Fruit fly (Drosophila melanogaster) whole organism, embryonic: ENCODE results near the gene Bx.

Experiments
- CG10209 ChIP-seq: fragments of 200-800 bp; sonication (Bioruptor generic); optimal IDR thresholded peaks from 3 replicates; lab custom pipeline; 2017; ENCODE audit warnings: missing biosample characterization, mild to moderate bottlenecking, missing genetic modification characterization, missing genetic modification reagents
- CG12071 ChIP-seq: fragments of 200-800 bp; sonication (Bioruptor generic); optimal IDR thresholded peaks from 3 replicates; lab custom pipeline; 2018; ENCODE audit warnings: missing biosample characterization, mild to moderate bottlenecking, missing genetic modification characterization
- CG12391 ChIP-seq: fragments of 200-800 bp; sonication (Bioruptor generic); optimal IDR thresholded peaks from 3 replicates; lab custom pipeline; 2018; ENCODE audit warnings: missing biosample characterization, mild to moderate bottlenecking, missing genetic modification characterization, moderate library complexity
- CG12744 ChIP-seq: fragments of 200-800 bp; sonication (Bioruptor generic); optimal IDR thresholded peaks from 2 replicates; lab custom pipeline; 2016; ENCODE audit warnings: missing biosample characterization, missing genetic modification characterization
- CG13424 ChIP-seq: fragments of 200-800 bp; sonication (Bioruptor generic); optimal IDR thresholded peaks from 2 replicates; lab custom pipeline; 2019; ENCODE audit warnings: missing biosample characterization, mild to moderate bottlenecking, missing genetic modification characterization, moderate library complexity
- CG14014 ChIP-seq: fragments of 200-800 bp; sonication (Bioruptor generic); IDR thresholded peaks from 2 replicates; pipeline ENCODE4 v1.3.6; 2022; ENCODE audit warnings: missing biosample characterization, missing genetic modification characterization
- CG15696 ChIP-seq: fragments of 200-800 bp; sonication (Bioruptor generic); optimal IDR thresholded peaks from 2 replicates; lab custom pipeline; 2019; ENCODE audit warnings: missing biosample characterization, mild to moderate bottlenecking, missing genetic modification characterization, moderate library complexity
- CG1602 ChIP-seq: fragments of 200-800 bp; sonication (Bioruptor generic); optimal IDR thresholded peaks from 3 replicates; lab custom pipeline; 2016; ENCODE audit warnings: missing biosample characterization, missing genetic modification characterization
- CG17186 ChIP-seq: fragments of 200-800 bp; sonication (Bioruptor generic); optimal IDR thresholded peaks from 3 replicates; lab custom pipeline; 2017; ENCODE audit warnings: missing biosample characterization, missing genetic modification reagents, missing genetic modification characterization
- CG17385 ChIP-seq: fragments of 200-800 bp; sonication (Bioruptor generic); optimal IDR thresholded peaks from 3 replicates; lab custom pipeline; 2018; ENCODE audit warnings: missing biosample characterization, mild to moderate bottlenecking, missing genetic modification characterization
- CG17802 ChIP-seq: fragments of 200-800 bp; sonication (Bioruptor generic); optimal IDR thresholded peaks from 2 replicates; lab custom pipeline; 2018; ENCODE audit warnings: missing biosample characterization, mild to moderate bottlenecking, missing genetic modification characterization, moderate library complexity
- CG17912 ChIP-seq: fragments of 200-800 bp; sonication (Bioruptor generic); optimal IDR thresholded peaks from 2 replicates; lab custom pipeline; 2018; ENCODE audit warnings: missing biosample characterization, mild to moderate bottlenecking, missing genetic modification characterization
- CG18619 ChIP-seq: fragments of 200-800 bp; sonication (Bioruptor generic); optimal IDR thresholded peaks from 3 replicates; lab custom pipeline; 2017; ENCODE audit warnings: missing biosample characterization, mild to moderate bottlenecking, missing genetic modification characterization
- CG4424 ChIP-seq: fragments of 200-800 bp; sonication (Bioruptor generic); optimal IDR thresholded peaks from 3 replicates; lab custom pipeline; 2016; ENCODE audit warnings: missing biosample characterization, missing genetic modification characterization
- CG4730 ChIP-seq: fragments of 200-800 bp; sonication (Bioruptor generic); IDR thresholded peaks from 2 replicates; pipeline ENCODE4 v1.3.6; 2022; ENCODE audit warnings: missing biosample characterization, missing genetic modification characterization
- CG9437 ChIP-seq: fragments of 200-800 bp; sonication (Bioruptor generic); optimal IDR thresholded peaks from 2 replicates; lab custom pipeline; 2018; ENCODE audit warnings: missing biosample characterization, mild to moderate bottlenecking, missing genetic modification characterization
- CG9876 ChIP-seq: fragments of 200-800 bp; sonication (Bioruptor generic); optimal IDR thresholded peaks from 2 replicates; lab custom pipeline; 2016; ENCODE audit warnings: missing biosample characterization, missing genetic modification characterization
- CTCF ChIP-seq: fragments of 200-800 bp; sonication (Bioruptor generic); optimal IDR thresholded peaks from 2 replicates; lab custom pipeline; 2017; ENCODE audit warnings: missing biosample characterization, mild to moderate bottlenecking, missing genetic modification characterization, moderate library complexity
- CoRest ChIP-seq: fragments of 200-800 bp; sonication (Bioruptor generic); optimal IDR thresholded peaks from 3 replicates; lab custom pipeline; 2018; ENCODE audit warnings: missing biosample characterization, mild to moderate bottlenecking, missing genetic modification characterization, moderate library complexity
- Deaf1 ChIP-seq: fragments of 200-800 bp; optimal IDR thresholded peaks from 3 replicates; lab custom pipeline; 2019; ENCODE audit warnings: missing biosample characterization, mild to moderate bottlenecking, missing genetic modification characterization, moderate library complexity
- Dip2 ChIP-seq: fragments of 200-800 bp; sonication (Bioruptor generic); IDR thresholded peaks from 2 replicates; pipeline ENCODE4 v1.3.6; 2022; ENCODE audit warnings: missing biosample characterization, missing genetic modification characterization
- H15 ChIP-seq: fragments of 200-800 bp; sonication (Bioruptor generic); IDR thresholded peaks from 3 replicates; pipeline ENCODE4 v1.3.6; 2022; ENCODE audit warnings: missing biosample characterization, missing genetic modification characterization
- Hey ChIP-seq: fragments of 200-800 bp; sonication (Bioruptor generic); optimal IDR thresholded peaks from 3 replicates; lab custom pipeline; 2018; ENCODE audit warnings: missing biosample characterization, mild to moderate bottlenecking, missing genetic modification characterization
- HmgZ ChIP-seq: fragments of 200-800 bp; sonication (Bioruptor generic); optimal IDR thresholded peaks from 2 replicates; lab custom pipeline; 2018; ENCODE audit warnings: missing biosample characterization, mild to moderate bottlenecking, missing genetic modification characterization
- Hmx ChIP-seq: fragments of 200-800 bp; sonication (Bioruptor generic); optimal IDR thresholded peaks from 2 replicates; lab custom pipeline; 2016; ENCODE audit warnings: missing biosample characterization, missing genetic modification characterization
- Hr51 ChIP-seq, 2 experiments: fragments of 200-800 bp; sonication (Bioruptor generic); optimal IDR thresholded peaks; 2 replicates in 1 of 2; 3 replicates in 1 of 2; lab custom pipeline; 2016 to 2018; ENCODE audit warnings: missing biosample characterization in 2 of 2, missing genetic modification characterization in 2 of 2, mild to moderate bottlenecking in 1 of 2, moderate library complexity in 1 of 2
- Max ChIP-seq: fragments of 200-800 bp; sonication (Bioruptor generic); optimal IDR thresholded peaks from 2 replicates; lab custom pipeline; 2016; ENCODE audit warnings: missing biosample characterization, mild to moderate bottlenecking, missing genetic modification characterization
- Nf-YB ChIP-seq: fragments of 200-800 bp; sonication (Bioruptor generic); optimal IDR thresholded peaks from 3 replicates; lab custom pipeline; 2019; ENCODE audit warnings: missing biosample characterization, mild to moderate bottlenecking, missing genetic modification characterization, moderate library complexity
- Rfx ChIP-seq: fragments of 200-800 bp; sonication (Bioruptor generic); IDR thresholded peaks from 2 replicates; pipeline ENCODE4 v1.3.6; 2022; ENCODE audit warnings: missing biosample characterization, missing genetic modification characterization
- Sin3A ChIP-seq: fragments of >200 bp; optimal IDR thresholded peaks from 2 replicates; lab custom pipeline; 2018
- Six4 ChIP-seq: fragments of 200-800 bp; sonication (Bioruptor generic); optimal IDR thresholded peaks from 2 replicates; lab custom pipeline; 2016; ENCODE audit warnings: missing biosample characterization, missing genetic modification characterization
- ac ChIP-seq: fragments of 200-800 bp; sonication (Bioruptor generic); optimal IDR thresholded peaks from 3 replicates; lab custom pipeline; 2017; ENCODE audit warnings: missing biosample characterization, mild to moderate bottlenecking, missing genetic modification characterization
- bowl ChIP-seq: fragments of 200-800 bp; sonication (Bioruptor generic); IDR thresholded peaks from 2 replicates; pipeline ENCODE4 v1.3.6; 2022; ENCODE audit warnings: missing biosample characterization, missing genetic modification characterization
- croc ChIP-seq: fragments of 200-800 bp; sonication (Bioruptor generic); conservative IDR thresholded peaks from 3 replicates; pipeline ENCODE4 v1.3.6; 2022; ENCODE audit warnings: missing biosample characterization, missing genetic modification characterization
- cwo ChIP-seq: fragments of 200-800 bp; sonication (Bioruptor generic); optimal IDR thresholded peaks from 3 replicates; lab custom pipeline; 2017; ENCODE audit warnings: missing biosample characterization, missing genetic modification characterization, mild to moderate bottlenecking, moderate library complexity, missing genetic modification reagents
- exex ChIP-seq: fragments of 200-800 bp; sonication (Bioruptor generic); optimal IDR thresholded peaks from 4 replicates; lab custom pipeline; 2018; ENCODE audit warnings: missing biosample characterization, mild to moderate bottlenecking, missing genetic modification characterization, moderate library complexity
- fd64A ChIP-seq: fragments of 200-800 bp; sonication (Bioruptor generic); optimal IDR thresholded peaks from 3 replicates; lab custom pipeline; 2018; ENCODE audit warnings: missing biosample characterization, mild to moderate bottlenecking, missing genetic modification characterization
- fu2 ChIP-seq: fragments of 200-800 bp; sonication (Bioruptor generic); optimal IDR thresholded peaks from 2 replicates; lab custom pipeline; 2016; ENCODE audit warnings: missing biosample characterization, missing genetic modification characterization
- gcm ChIP-seq: fragments of 200-800 bp; sonication (Bioruptor generic); optimal IDR thresholded peaks from 2 replicates; lab custom pipeline; 2019; ENCODE audit warnings: missing biosample characterization, mild to moderate bottlenecking, missing genetic modification characterization, moderate library complexity
- gfzf ChIP-seq: fragments of 200-800 bp; sonication (Bioruptor generic); optimal IDR thresholded peaks from 2 replicates; lab custom pipeline; 2016; ENCODE audit warnings: missing biosample characterization, mild to moderate bottlenecking, missing genetic modification characterization, moderate library complexity
- gsb ChIP-seq: fragments of 200-800 bp; sonication (Bioruptor generic); IDR thresholded peaks from 2 replicates; pipeline ENCODE4 v1.3.6; 2022; ENCODE audit warnings: missing biosample characterization, missing genetic modification characterization
- kni ChIP-seq: fragments of 200-800 bp; sonication (Bioruptor generic); optimal IDR thresholded peaks from 3 replicates; lab custom pipeline; 2017; ENCODE audit warnings: mild to moderate bottlenecking, missing biosample characterization, missing genetic modification reagents, missing genetic modification characterization
- lilli ChIP-seq: fragments of 200-800 bp; sonication (Bioruptor generic); optimal IDR thresholded peaks from 3 replicates; lab custom pipeline; 2016; ENCODE audit warnings: missing biosample characterization, missing genetic modification characterization
- lola ChIP-seq, 3 experiments: fragments of >200 bp in 2 of 3; fragments of 200-800 bp in 1 of 3; sonication (Bioruptor generic) in 1 of 3; optimal IDR thresholded peaks; 2 replicates each; lab custom pipeline; 2017 to 2019; ENCODE audit warnings: missing biosample characterization in 3 of 3, missing genetic modification characterization in 3 of 3, mild to moderate bottlenecking in 1 of 3, moderate library complexity in 1 of 3
- pzg ChIP-seq: fragments of 200-800 bp; sonication (Bioruptor generic); optimal IDR thresholded peaks from 3 replicates; lab custom pipeline; 2018; ENCODE audit warnings: missing biosample characterization, mild to moderate bottlenecking, missing genetic modification characterization, moderate library complexity
- repo ChIP-seq: fragments of 200-800 bp; sonication (Bioruptor generic); optimal IDR thresholded peaks from 2 replicates; lab custom pipeline; 2016; ENCODE audit warnings: missing biosample characterization, missing genetic modification characterization
- sens-2 ChIP-seq: fragments of 200-800 bp; sonication (Bioruptor generic); IDR thresholded peaks from 2 replicates; pipeline ENCODE4 v1.3.6; 2022; ENCODE audit warnings: missing biosample characterization, missing genetic modification characterization
- sisA ChIP-seq: fragments of 200-800 bp; sonication (Bioruptor generic); IDR thresholded peaks from 2 replicates; pipeline ENCODE4 v1.3.6; 2022; ENCODE audit warnings: missing biosample characterization, missing genetic modification characterization
- tx ChIP-seq: fragments of 200-800 bp; sonication (Bioruptor generic); optimal IDR thresholded peaks from 2 replicates; lab custom pipeline; 2016; ENCODE audit warnings: missing biosample characterization, missing genetic modification characterization

Gene Bx

DNA sequence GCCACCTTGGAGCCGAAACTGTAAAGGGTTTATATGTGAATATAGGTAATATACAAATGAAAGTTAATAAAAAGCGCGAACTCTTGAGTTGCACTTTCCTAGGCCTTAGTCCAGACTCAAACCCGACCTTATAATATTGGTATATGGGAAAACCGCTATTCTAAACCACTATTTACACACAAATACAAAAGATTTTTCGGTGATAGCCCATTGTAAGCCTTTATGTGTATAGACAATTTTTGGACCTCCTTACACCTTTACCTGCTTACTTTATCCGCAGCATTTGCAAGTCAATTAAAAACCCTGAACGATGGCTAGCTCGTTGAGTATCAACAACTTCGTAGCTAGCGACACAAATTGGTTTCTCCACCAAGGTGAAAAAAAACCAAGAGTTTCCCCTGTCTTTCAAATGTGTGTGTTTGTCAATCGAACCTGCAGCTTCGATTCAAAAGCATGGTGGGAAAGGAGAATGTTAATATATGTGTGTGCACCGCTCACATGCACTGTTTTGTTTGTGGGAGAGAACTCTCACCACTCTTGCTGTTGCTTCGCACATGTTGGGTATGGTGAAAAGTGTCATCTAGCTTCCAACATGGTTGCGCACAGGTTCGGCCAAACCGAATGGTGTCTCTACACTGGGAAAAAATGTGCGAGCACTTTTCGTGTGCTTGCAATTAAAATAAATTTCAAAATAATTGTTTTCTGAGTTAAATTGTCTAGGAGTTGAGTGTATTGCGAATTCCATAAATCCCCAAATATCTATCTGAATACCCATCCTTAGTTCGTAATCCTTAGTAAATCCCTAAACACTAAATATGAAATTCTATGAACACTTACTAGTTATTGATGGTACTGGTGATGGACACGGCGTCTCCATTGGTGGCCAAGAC lies 8.3 kb upstream of the Bx start (continued):
- TF ChIP-seq H15 (peak; percentile 58; the same call in 1 of the 3 replicates), CG9876 (GFP tag; lab: Kevin White, UChicago) (peak; percentile 3), CG1602 (GFP tag; lab: Kevin White, UChicago) (peak; percentile 69), CoRest (tag; lab: Kevin White, UChicago) (peak; percentile 46), ac (peak; percentile 14), exex (tag; lab: Kevin White, UChicago) (no peak), CG12744 (GFP tag; lab: Kevin White, UChicago) (peak; percentile 70), croc (GFP tag; lab: Robert Waterston, UW) (peak; percentile 51; the same call in 2 of the 3 replicates), Six4 (GFP tag; lab: Kevin White, UChicago) (peak; percentile 79), CTCF (peak; percentile 40), CG17186 (GFP tag; lab: Kevin White, UChicago) (peak; percentile 39), kni (GFP tag; lab: Kevin White, UChicago) (no peak), Sin3A (lab: Kevin White, UChicago) (no peak), fu2 (peak; percentile 46), HmgZ (tag; lab: Kevin White, UChicago) (peak; percentile 3), CG13424 (tag; lab: Kevin White, UChicago) (peak; percentile 53), gcm (peak; percentile 62), CG17385 (GFP tag; lab: Kevin White, UChicago) (peak; percentile 54), CG9437 (GFP tag; lab: Kevin White, UChicago) (peak; percentile 52), gfzf (GFP tag; lab: Kevin White, UChicago) (no peak), Rfx (GFP tag; lab: Robert Waterston, UW) (peak; percentile 83), CG17912 (no peak), CG14014 (GFP tag; lab: Robert Waterston, UW) (peak; percentile 76), sisA (peak; percentile 81), CG15696 (peak; percentile 9), Hr51 (GFP tag; optimal IDR thresholded peaks at IDR 0.05; lab: Kevin White, UChicago) (peak; percentile 27 to 78), lola (GFP tag; optimal IDR thresholded peaks at IDR 0.05; lab: Kevin White, UChicago) (peak in 1 of 3 experiments; percentile 48), bowl (peak; percentile 48; the same call in 1 of the 2 replicates), Dip2 (GFP tag; lab: Robert Waterston, UW) (no peak), Nf-YB (GFP tag; lab: Kevin White, UChicago) (peak; percentile 39), CG4424 (peak; percentile 85), Hmx (GFP tag; lab: Kevin White, UChicago) (peak; percentile 15), tx (GFP tag; lab: Kevin White, UChicago) (peak; percentile 71), lilli (GFP tag; lab: Kevin White, UChicago) (peak; percentile 81), sens-2 (GFP tag; lab: Robert Waterston, UW) (peak; percentile 80), repo (GFP tag; lab: Kevin White, UChicago) (peak; percentile 74), CG18619 (peak; percentile 54), pzg (no peak), Hey (no peak), CG12391 (tag; lab: Kevin White, UChicago) (peak; percentile 78), CG17802 (tag; lab: Kevin White, UChicago) (peak; percentile 43), CG4730 (peak; percentile 68), fd64A (GFP tag; lab: Kevin White, UChicago) (no peak), cwo (GFP tag; lab: Kevin White, UChicago) (peak; percentile 63), CG10209 (peak; percentile 81), CG12071 (GFP tag; lab: Kevin White, UChicago) (peak; percentile 80), Deaf1 (tag; lab: Kevin White, UChicago) (peak; percentile 36), gsb (GFP tag; lab: Robert Waterston, UW) (no peak), Max (GFP tag; lab: Kevin White, UChicago) (peak; percentile 61)
